Fruit fly (Drosophila melanogaster) whole organism, prepupa: ENCODE data around the gene Sec16.

Experiments used
- CG11294 ChIP-seq: fragments of 200-800 bp; sonication (Bioruptor generic); IDR thresholded peaks from 2 replicates; pipeline ENCODE4 v1.3.6; 2022; ENCODE audit warnings: missing biosample characterization, missing genetic modification characterization
- CG11762 ChIP-seq: fragments of 200-800 bp; sonication (Bioruptor generic); optimal IDR thresholded peaks from 3 replicates; lab custom pipeline; 2016; ENCODE audit warnings: missing biosample characterization, missing genetic modification characterization; ENCODE audit not compliant: insufficient read depth
- CG31627 ChIP-seq: fragments of 200-800 bp; sonication (Bioruptor generic); optimal IDR thresholded peaks from 3 replicates; lab custom pipeline; 2016; ENCODE audit warnings: missing biosample characterization, missing genetic modification characterization
- CG4318 ChIP-seq: fragments of 200-800 bp; sonication (Bioruptor generic); optimal IDR thresholded peaks from 3 replicates; lab custom pipeline; 2017; ENCODE audit warnings: missing biosample characterization, mild to moderate bottlenecking, missing genetic modification characterization
- CG6808 ChIP-seq: fragments of 200-800 bp; sonication (Bioruptor generic); optimal IDR thresholded peaks from 3 replicates; lab custom pipeline; 2017; ENCODE audit warnings: missing biosample characterization, missing genetic modification characterization, mild to moderate bottlenecking, moderate library complexity, missing genetic modification reagents
- CG8319 ChIP-seq: fragments of 200-800 bp; sonication (Bioruptor generic); optimal IDR thresholded peaks from 3 replicates; lab custom pipeline; 2016; ENCODE audit warnings: missing biosample characterization, missing genetic modification characterization
- CG8632 ChIP-seq: fragments of 200-800 bp; sonication (Bioruptor generic); optimal IDR thresholded peaks from 3 replicates; lab custom pipeline; 2016; ENCODE audit warnings: missing biosample characterization, missing genetic modification characterization
- Eip75B ChIP-seq: fragments of 200-800 bp; sonication (Bioruptor generic); optimal IDR thresholded peaks from 3 replicates; lab custom pipeline; 2016; ENCODE audit warnings: missing biosample characterization, missing genetic modification characterization
- Eip93F ChIP-seq: fragments of 200-800 bp; sonication (Bioruptor generic); optimal IDR thresholded peaks from 2 replicates; lab custom pipeline; 2016; ENCODE audit warnings: missing biosample characterization, mild to moderate bottlenecking, missing genetic modification characterization
- Gug ChIP-seq: fragments of 200-800 bp; sonication (Bioruptor generic); IDR thresholded peaks from 2 replicates; pipeline ENCODE4 v1.3.6; 2022; ENCODE audit warnings: missing biosample characterization, missing genetic modification characterization
- Hr38 ChIP-seq: sonication (Bioruptor generic); optimal IDR thresholded peaks from 2 replicates; lab custom pipeline; 2016; ENCODE audit warnings: missing biosample characterization, missing genetic modification characterization
- Hr4 ChIP-seq: fragments of 200-800 bp; sonication (Bioruptor generic); optimal IDR thresholded peaks from 3 replicates; lab custom pipeline; 2016; ENCODE audit warnings: missing biosample characterization, missing genetic modification characterization
- OdsH ChIP-seq: fragments of 200-800 bp; sonication (Bioruptor generic); optimal IDR thresholded peaks from 3 replicates; lab custom pipeline; 2016; ENCODE audit warnings: missing biosample characterization, missing genetic modification characterization
- Sox14 ChIP-seq: fragments of 200-800 bp; sonication (Bioruptor generic); optimal IDR thresholded peaks from 3 replicates; lab custom pipeline; 2016; ENCODE audit warnings: missing biosample characterization, missing genetic modification characterization
- acj6 ChIP-seq: fragments of 200-800 bp; sonication (Bioruptor generic); optimal IDR thresholded peaks from 3 replicates; lab custom pipeline; 2016; ENCODE audit warnings: missing biosample characterization, missing genetic modification characterization
- dac ChIP-seq: fragments of 200-800 bp; sonication (Bioruptor generic); optimal IDR thresholded peaks from 2 replicates; lab custom pipeline; 2017; ENCODE audit warnings: missing biosample characterization, mild to moderate bottlenecking, missing genetic modification characterization
- eg ChIP-seq: fragments of 200-800 bp; sonication (Bioruptor generic); IDR thresholded peaks from 3 replicates; pipeline ENCODE4 v1.3.6; 2022; ENCODE audit warnings: missing biosample characterization, missing genetic modification characterization
- fkh ChIP-seq: fragments of 200-800 bp; sonication (Bioruptor generic); optimal IDR thresholded peaks from 3 replicates; lab custom pipeline; 2017; ENCODE audit warnings: missing biosample characterization, mild to moderate bottlenecking, missing genetic modification characterization, moderate library complexity
- pdm3 ChIP-seq: fragments of 200-800 bp; sonication (Bioruptor generic); optimal IDR thresholded peaks from 3 replicates; lab custom pipeline; 2016; ENCODE audit warnings: missing biosample characterization, missing genetic modification characterization
- spab ChIP-seq: fragments of 200-800 bp; sonication (Bioruptor generic); optimal IDR thresholded peaks from 2 replicates; lab custom pipeline; 2017; ENCODE audit warnings: missing biosample characterization, mild to moderate bottlenecking, missing genetic modification characterization, missing genetic modification reagents
- svp ChIP-seq: fragments of 200-800 bp; sonication (Bioruptor generic); peaks from one replicate; lab custom pipeline; 2016; ENCODE audit warnings: missing biosample characterization, missing genetic modification characterization
- topi ChIP-seq: fragments of 200-800 bp; sonication (Bioruptor generic); optimal IDR thresholded peaks from 3 replicates; lab custom pipeline; 2016; ENCODE audit warnings: missing biosample characterization, missing genetic modification characterization

The Sec16 gene

DNA sequence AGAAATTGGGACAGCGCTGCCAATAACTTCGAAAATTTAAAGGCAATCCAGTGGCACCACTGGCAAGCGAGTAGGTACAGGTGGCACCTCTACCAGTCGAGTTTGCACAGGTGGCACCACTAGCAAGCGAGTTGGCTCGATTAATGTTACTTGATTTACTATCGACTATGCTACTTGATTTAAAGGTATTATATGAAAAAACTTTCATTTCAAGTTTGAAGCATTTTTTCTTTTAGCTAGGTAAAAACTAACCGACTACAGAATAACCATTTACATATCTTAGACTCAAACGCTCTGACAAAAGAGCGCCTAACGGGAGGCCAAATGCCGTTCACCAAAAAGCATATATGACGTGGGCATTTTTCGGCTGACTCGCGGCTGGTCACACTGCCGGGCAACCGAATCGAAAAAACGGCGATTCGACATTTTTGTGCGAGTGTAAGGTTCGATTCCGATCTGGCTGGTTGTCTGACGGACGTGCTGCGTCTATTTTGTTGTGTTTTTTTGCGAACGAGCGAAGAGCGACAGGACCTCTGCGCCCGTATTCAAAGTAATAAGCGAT lies 63.2 kb downstream of the Sec16 start, which contains the start of gene Tis11 (continued):
- no peak for TF ChIP-seq Gug (GFP tag; lab: Robert Waterston, UW)
- TF ChIP-seq Hr38 (GFP tag; lab: Kevin White, UChicago): no peak
- TF ChIP-seq CG11294 (GFP tag; lab: Robert Waterston, UW): no peak
- TF ChIP-seq dac (GFP tag; lab: Kevin White, UChicago): no peak
- peak; percentile 62 for TF ChIP-seq svp
- TF ChIP-seq CG4318 (GFP tag; lab: Kevin White, UChicago): no peak
- TF ChIP-seq fkh: no peak
- TF ChIP-seq pdm3 (GFP tag; lab: Kevin White, UChicago): no peak
- no peak for TF ChIP-seq CG11762 (GFP tag; lab: Kevin White, UChicago)
- TF ChIP-seq CG8319 (GFP tag; lab: Kevin White, UChicago): no peak
- TF ChIP-seq topi: no peak
- no peak for TF ChIP-seq CG6808
- no peak for TF ChIP-seq acj6 (GFP tag; lab: Kevin White, UChicago)
- TF ChIP-seq CG31627 (GFP tag; lab: Kevin White, UChicago): no peak
- TF ChIP-seq Eip75B (GFP tag; lab: Kevin White, UChicago): no peak
- no peak for TF ChIP-seq OdsH (GFP tag; lab: Kevin White, UChicago)
- TF ChIP-seq CG8632 (GFP tag; lab: Kevin White, UChicago): no peak
- no peak for TF ChIP-seq spab (GFP tag; lab: Kevin White, UChicago)
- TF ChIP-seq eg (GFP tag; lab: Robert Waterston, UW): peak; percentile 47; the same call in 2 of the 3 replicates
- no peak for TF ChIP-seq Eip93F (GFP tag; lab: Kevin White, UChicago)
- no peak for TF ChIP-seq Hr4 (GFP tag; lab: Kevin White, UChicago)
- TF ChIP-seq Sox14 (GFP tag; lab: Kevin White, UChicago): peak; percentile 28
- TF ChIP-seq, all 60 proteins: peak for 10
